Worm (Caenorhabditis elegans) whole organism, L4 larva: ENCODE data around the gene C29F4.3.
"Not testable (repeated sequence)": the region's sequence is repeated elsewhere in the genome, so short reads cannot be mapped to it uniquely, and the experiment has no call there.

Experiments used
- D1046.2 ChIP-seq: fragments of 200-800 bp; sonication (Bioruptor generic); IDR thresholded peaks from 2 replicates; pipeline ENCODE4 v1.3.6; 2022; ENCODE audit warnings: missing genetic modification characterization, missing compliant biosample characterization
- F26F4.8 ChIP-seq: fragments of 200-800 bp; sonication (Bioruptor generic); conservative IDR thresholded peaks from 2 replicates; pipeline ENCODE4 v1.3.6; 2022; ENCODE audit warnings: missing genetic modification characterization, missing compliant biosample characterization
- F44E2.7 ChIP-seq: fragments of 200-800 bp; sonication (Bioruptor generic); IDR thresholded peaks from 2 replicates; pipeline ENCODE4 v2.1.2; 2022; ENCODE audit warnings: missing genetic modification characterization, missing compliant biosample characterization
- R02D3.7 ChIP-seq: fragments of 150-350 bp; sonication (generic microtip); optimal IDR thresholded peaks from 3 replicates; lab custom pipeline; 2014; ENCODE audit warnings: missing biosample characterization, missing genetic modification characterization
- ZK337.2 ChIP-seq: fragments of 200-800 bp; sonication (Bioruptor generic); IDR thresholded peaks from 2 replicates; pipeline ENCODE4 v1.3.6; 2022; ENCODE audit warnings: missing genetic modification reagents, missing genetic modification characterization, missing compliant biosample characterization
- ZK546.5 ChIP-seq, 2 experiments: sonication (generic microtip); optimal IDR thresholded peaks; 2 replicates each; lab custom pipeline; 2017; ENCODE audit warnings: missing biosample characterization in 2 of 2, missing genetic modification characterization in 2 of 2
- ceh-44 ChIP-seq: fragments of 200-800 bp; sonication (Bioruptor generic); IDR thresholded peaks from 2 replicates; pipeline ENCODE4 v1.3.6; 2022; ENCODE audit warnings: missing genetic modification reagents, missing genetic modification characterization, missing compliant biosample characterization
- ctbp-1 ChIP-seq: fragments of 200-800 bp; sonication (Bioruptor generic); IDR thresholded peaks from 2 replicates; pipeline ENCODE4 v1.3.6; 2022; ENCODE audit warnings: missing genetic modification reagents, missing genetic modification characterization, missing compliant biosample characterization
- daf-12 ChIP-seq: fragments of 150-350 bp; optimal IDR thresholded peaks from 2 replicates; lab custom pipeline; 2014; ENCODE audit warnings: missing biosample characterization, missing genetic modification reagents, missing genetic modification characterization
- daf-8 ChIP-seq: fragments of 200-800 bp; sonication (Bioruptor generic); IDR thresholded peaks from 2 replicates; pipeline ENCODE4 v1.3.6; 2022; ENCODE audit warnings: missing genetic modification characterization, missing compliant biosample characterization
- dmd-8 ChIP-seq: fragments of 200-800 bp; sonication (Bioruptor generic); IDR thresholded peaks from 2 replicates; pipeline ENCODE4 v1.3.6; 2022; ENCODE audit warnings: missing genetic modification characterization, missing compliant biosample characterization
- hmg-1.1 ChIP-seq: fragments of 200-800 bp; sonication (Bioruptor generic); IDR thresholded peaks from 2 replicates; pipeline ENCODE4 v1.3.6; 2022; ENCODE audit warnings: missing genetic modification reagents, missing genetic modification characterization, missing compliant biosample characterization
- lim-7 ChIP-seq: fragments of 200-800 bp; sonication (Bioruptor generic); IDR thresholded peaks from 2 replicates; pipeline ENCODE4 v1.3.6; 2022; ENCODE audit warnings: missing genetic modification characterization, missing compliant biosample characterization
- lin-13 ChIP-seq: fragments of 150-350 bp; optimal IDR thresholded peaks from 2 replicates; lab custom pipeline; 2014; ENCODE audit warnings: missing biosample characterization, missing genetic modification reagents, missing genetic modification characterization
- lin-38 ChIP-seq: fragments of 200-800 bp; sonication (Bioruptor generic); IDR thresholded peaks from 2 replicates; pipeline ENCODE4 v1.3.6; 2022; ENCODE audit warnings: missing genetic modification reagents, missing genetic modification characterization, missing compliant biosample characterization
- madf-5 ChIP-seq, 2 experiments: fragments of 200-800 bp; sonication (Bioruptor generic); IDR thresholded peaks; 2 replicates each; pipeline ENCODE4 v1.3.6; 2022; ENCODE audit warnings: missing compliant biosample characterization in 2 of 2, missing genetic modification characterization in 2 of 2
- madf-9 ChIP-seq: fragments of 200-800 bp; sonication (Bioruptor generic); conservative IDR thresholded peaks from 2 replicates; pipeline ENCODE4 v1.3.6; 2022; ENCODE audit warnings: missing genetic modification reagents, missing genetic modification characterization, missing compliant biosample characterization
- mes-2 ChIP-seq: sonication (generic microtip); optimal IDR thresholded peaks from 2 replicates; lab custom pipeline; 2016; ENCODE audit warnings: missing genotype, mild to moderate bottlenecking, missing genetic modification characterization, missing compliant biosample characterization; ENCODE audit not compliant: poor library complexity, severe bottlenecking
- nhr-102 ChIP-seq: sonication (generic microtip); optimal IDR thresholded peaks from 2 replicates; lab custom pipeline; 2016; ENCODE audit warnings: mild to moderate bottlenecking, missing genetic modification characterization, moderate library complexity, missing compliant biosample characterization
- nhr-28 ChIP-seq: fragments of 150-350 bp; optimal IDR thresholded peaks from 2 replicates; lab custom pipeline; 2014; ENCODE audit warnings: missing biosample characterization, missing genetic modification characterization
- nhr-41 ChIP-seq: fragments of 200-800 bp; sonication (Bioruptor generic); IDR thresholded peaks from 2 replicates; pipeline ENCODE4 v1.3.6; 2022; ENCODE audit warnings: missing genetic modification reagents, missing genetic modification characterization, missing compliant biosample characterization
- nhr-42 ChIP-seq: fragments of 200-800 bp; sonication (Bioruptor generic); IDR thresholded peaks from 2 replicates; pipeline ENCODE4 v1.3.6; 2022; ENCODE audit warnings: missing genetic modification characterization, missing compliant biosample characterization
- pha-4 ChIP-seq, 2 experiments: fragments of 150-350 bp in 1 of 2; fragments of 200-800 bp in 1 of 2; sonication (Bioruptor generic) in 1 of 2; IDR thresholded peaks in 1 of 2; optimal IDR thresholded peaks in 1 of 2; 2 replicates each; pipeline versions ENCODE4 v1.3.6 to Lab custom; 2014 to 2022; ENCODE audit warnings: missing genetic modification characterization in 2 of 2, missing genetic modification reagents in 2 of 2, missing biosample characterization in 1 of 2, missing compliant biosample characterization in 1 of 2
- php-3 ChIP-seq: fragments of 200-800 bp; sonication (Bioruptor generic); IDR thresholded peaks from 2 replicates; pipeline ENCODE4 v1.3.6; 2022; ENCODE audit warnings: missing genetic modification reagents, missing genetic modification characterization, missing compliant biosample characterization
- pqm-1 ChIP-seq: sonication (generic microtip); optimal IDR thresholded peaks from 2 replicates; lab custom pipeline; 2017; ENCODE audit warnings: missing biosample characterization, missing genetic modification characterization
- skn-1 ChIP-seq: fragments of 150-350 bp; optimal IDR thresholded peaks from 2 replicates; lab custom pipeline; 2014; ENCODE audit warnings: missing biosample characterization, missing genetic modification characterization
- snpc-1.2 ChIP-seq: fragments of 200-800 bp; sonication (Bioruptor generic); IDR thresholded peaks from 2 replicates; pipeline ENCODE4 v1.3.6; 2022; ENCODE audit warnings: missing genetic modification reagents, missing genetic modification characterization, missing compliant biosample characterization
- spr-1 ChIP-seq: sonication (generic microtip); optimal IDR thresholded peaks from 2 replicates; lab custom pipeline; 2016; ENCODE audit warnings: mild to moderate bottlenecking, missing genetic modification characterization, missing compliant biosample characterization
- vab-7 ChIP-seq: fragments of 200-800 bp; sonication (Bioruptor generic); IDR thresholded peaks from 2 replicates; pipeline ENCODE4 v1.3.6; 2022; ENCODE audit warnings: missing genetic modification reagents, missing genetic modification characterization, missing compliant biosample characterization
- zfp-3 ChIP-seq: fragments of 200-800 bp; sonication (Bioruptor generic); conservative IDR thresholded peaks from 2 replicates; pipeline ENCODE4 v1.3.6; 2022; ENCODE audit warnings: missing genetic modification reagents, missing genetic modification characterization, missing compliant biosample characterization
- zip-11 ChIP-seq: fragments of 200-800 bp; sonication (Bioruptor generic); IDR thresholded peaks from 2 replicates; pipeline ENCODE4 v1.3.6; 2022; ENCODE audit warnings: missing genetic modification characterization, missing compliant biosample characterization

C29F4.3 gene

DNA sequence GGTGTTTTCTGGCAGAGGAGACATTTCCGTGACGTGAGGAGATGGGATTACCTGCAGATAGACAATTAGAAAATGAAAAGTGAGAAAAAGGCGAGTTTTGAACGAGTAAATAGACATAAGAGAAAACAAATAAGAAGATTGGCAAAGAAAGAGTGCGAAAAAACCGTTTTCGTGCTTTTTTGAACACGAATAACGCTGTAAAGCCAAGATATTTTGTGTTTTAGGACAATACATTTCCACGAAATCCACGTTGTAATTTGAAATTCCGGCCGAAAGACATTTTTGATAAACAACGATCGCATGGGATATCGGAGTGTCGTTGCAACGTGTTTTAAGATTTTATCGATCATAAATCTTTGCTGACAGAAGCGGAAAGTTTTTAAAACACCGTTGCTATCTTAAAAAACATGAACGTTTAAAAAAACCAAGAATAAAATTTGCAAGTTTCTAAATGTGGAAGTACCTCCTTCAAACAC lies 13.0 kb downstream of the C29F4.3 start, which contains the start of gene adk-1 (continued):
- no peak for TF ChIP-seq ZK546.5 (tag; optimal IDR thresholded peaks at IDR 0.05; lab: Kevin White, UChicago)

- TF ChIP-seq spr-1 (tag; lab: Kevin White, UChicago), result no peak
- TF ChIP-seq zip-11 (GFP tag; lab: Robert Waterston, UW), result no peak
- TF ChIP-seq pha-4 (GFP tag; IDR thresholded peaks at IDR 0.05; lab: Robert Waterston, UW), result no peak
- TF ChIP-seq pha-4 (tag; optimal IDR thresholded peaks at IDR 0.05; lab: Kevin White, UChicago), result no peak
- no peak for TF ChIP-seq ctbp-1
- no peak for TF ChIP-seq daf-8 (GFP tag; lab: Robert Waterston, UW)
- no peak for TF ChIP-seq mes-2 (tag; lab: Kevin White, UChicago)
- no peak for TF ChIP-seq nhr-102 (tag; lab: Kevin White, UChicago)
- TF ChIP-seq D1046.2 (GFP tag; lab: Robert Waterston, UW), result no peak
- no peak for TF ChIP-seq php-3 (GFP tag; lab: Robert Waterston, UW)
- no peak for TF ChIP-seq R02D3.7
- TF ChIP-seq skn-1, result no peak
- no peak for TF ChIP-seq ZK337.2 (GFP tag; lab: Robert Waterston, UW)
- no peak for TF ChIP-seq pqm-1 (tag; lab: Kevin White, UChicago)
- TF ChIP-seq lin-38 (GFP tag; lab: Robert Waterston, UW), result no peak
- no peak for TF ChIP-seq daf-12
- TF ChIP-seq lin-13, result no peak
- TF ChIP-seq nhr-28, result no peak
- TF ChIP-seq lim-7 (GFP tag; lab: Robert Waterston, UW), result no peak
Observed at ce11 chrIV:11207186-11207585, 16.6 kb downstream of the C29F4.3 start, which contains the start of gene R07H5.9. R07H5.9 (plus strand) TSS chrIV:11207486.

DNA sequence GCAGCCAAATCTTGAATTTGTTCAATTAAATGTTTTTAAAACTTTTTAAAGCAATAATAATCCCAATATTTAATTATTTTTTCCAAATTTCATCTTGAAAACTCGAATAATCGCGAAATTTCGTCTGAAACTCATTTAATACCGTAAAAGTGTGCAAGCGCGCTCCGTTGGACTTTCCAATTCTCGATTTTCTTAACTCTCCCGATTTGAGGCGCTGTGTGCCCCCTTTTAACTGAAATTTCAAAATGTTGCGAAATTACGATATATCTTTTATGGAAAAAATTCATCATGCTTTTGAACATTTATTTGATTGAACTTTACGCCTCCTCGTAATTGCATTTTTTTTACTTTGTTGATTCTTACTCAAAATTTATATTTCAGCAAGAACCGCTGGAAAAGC lies 21.4 kb downstream of the C29F4.3 start, which contains the start of gene R07H5.11:
Gene R07H5.11 (plus strand): TSS at position 380 of the 400 bp plus-strand sequence.
- peak; percentile 56 for TF ChIP-seq lin-38 (GFP tag; lab: Robert Waterston, UW)

DNA sequence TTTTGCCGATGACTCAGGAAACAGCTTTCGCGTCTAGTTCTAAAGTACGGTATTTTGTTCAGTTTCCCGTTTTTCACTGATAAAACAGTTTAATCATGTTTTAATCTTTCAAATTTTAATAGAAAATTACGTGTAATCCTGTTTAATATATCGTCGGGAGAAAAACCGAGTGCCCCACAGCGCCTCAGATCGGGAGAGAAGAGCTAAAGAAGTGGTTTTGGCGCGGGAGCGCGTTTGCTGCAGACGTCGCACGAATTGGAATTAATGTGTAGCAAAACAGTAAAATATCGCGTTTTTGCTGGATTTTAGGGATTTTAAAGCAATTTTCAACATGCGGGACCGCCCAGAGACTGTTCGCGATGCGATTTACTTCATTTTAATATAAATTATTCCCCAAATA lies 23.1 kb downstream of the C29F4.3 start:
- 0 out of 2 replicates have a peak, but pooled peaks have one; percentile 56 for TF ChIP-seq vab-7 (GFP tag; lab: Robert Waterston, UW)
- TF ChIP-seq lin-38 (GFP tag; lab: Robert Waterston, UW), result peak; percentile 86
- 0 out of 2 replicates have a peak, but pooled peaks have one; percentile 21 for TF ChIP-seq ceh-44 (GFP tag; lab: Robert Waterston, UW)

DNA sequence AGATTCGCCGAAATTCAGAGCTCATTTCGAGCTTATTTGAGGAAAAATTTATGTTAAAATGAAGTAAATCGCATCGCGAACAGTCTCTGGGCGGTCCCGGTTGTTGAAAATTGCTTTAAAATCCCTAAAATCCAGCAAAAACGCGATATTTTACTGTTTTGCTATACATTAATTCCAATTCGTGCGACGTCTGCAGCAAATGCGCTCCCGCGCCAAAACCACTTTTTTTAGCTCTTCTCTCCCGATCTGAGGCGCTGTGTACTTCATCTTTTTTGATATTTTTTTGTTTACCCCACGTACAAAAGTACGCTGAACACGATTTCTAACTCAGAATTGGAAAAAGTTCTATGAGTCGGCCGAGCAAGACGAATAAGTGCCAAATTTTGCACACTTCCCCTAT lies 24.8 kb downstream of the C29F4.3 start, which contains the start of gene R07H5.16:
Gene R07H5.16 (plus strand): TSS at position 348 of the 400 bp plus-strand sequence.
- TF ChIP-seq lin-38 (GFP tag; lab: Robert Waterston, UW) (peak; percentile 92), mes-2 (tag; lab: Kevin White, UChicago) (peak; percentile 37), madf-9 (GFP tag; lab: Robert Waterston, UW) (0 out of 2 replicates have a peak, but pooled peaks have one; percentile 36), vab-7 (GFP tag; lab: Robert Waterston, UW) (peak; percentile 65)

- 0 out of 2 replicates have a peak, but pooled peaks have one; percentile 60 for TF ChIP-seq nhr-41 (GFP tag; lab: Robert Waterston, UW)
- peak; percentile 76 for TF ChIP-seq dmd-8
- TF ChIP-seq F26F4.8 (GFP tag; lab: Robert Waterston, UW), result peak; percentile 79
- peak; percentile 80 for TF ChIP-seq snpc-1.2
- peak; percentile 66; the same call in 1 of the 2 replicates for TF ChIP-seq D1046.2 (GFP tag; lab: Robert Waterston, UW)
- TF ChIP-seq nhr-42 (GFP tag; lab: Robert Waterston, UW), result 0 out of 2 replicates have a peak, but pooled peaks have one; percentile 32
- TF ChIP-seq ZK337.2 (GFP tag; lab: Robert Waterston, UW), result peak; percentile 73
- TF ChIP-seq hmg-1.1 (GFP tag; lab: Robert Waterston, UW), result peak; percentile 71
- TF ChIP-seq vab-7 (GFP tag; lab: Robert Waterston, UW), result peak; percentile 78
- TF ChIP-seq pha-4 (GFP tag; IDR thresholded peaks at IDR 0.05; lab: Robert Waterston, UW), result peak; percentile 70; the same call in 1 of the 2 replicates
- not testable (repeated sequence) for TF ChIP-seq pha-4 (tag; optimal IDR thresholded peaks at IDR 0.05; lab: Kevin White, UChicago)
- peak; percentile 58; the same call in 1 of the 2 replicates for TF ChIP-seq F44E2.7 (GFP tag; lab: Robert Waterston, UW)
- peak; percentile 62; the same call in 1 of the 2 replicates for TF ChIP-seq ctbp-1
- 0 out of 4 replicates have a peak, but pooled peaks of 1 of the 2 experiments have one; percentile 50 for TF ChIP-seq madf-5 (GFP tag; IDR thresholded peaks at IDR 0.05; lab: Robert Waterston, UW)
- peak; percentile 66; the same call in 1 of the 2 replicates for TF ChIP-seq zfp-3 (GFP tag; lab: Robert Waterston, UW)
Observed at ce11 chrIV:11196866-11197265, 26.9 kb downstream of the C29F4.3 start.
